Worm (Caenorhabditis elegans) whole organism, young adult: Measurements from ENCODE around the gene Y69A2AR.16.

Source experiments
- B0019.2 ChIP-seq: fragments of 200-800 bp; sonication (Bioruptor generic); conservative IDR thresholded peaks from 2 replicates; pipeline ENCODE4 v1.3.6; 2022; ENCODE audit warnings: missing genetic modification reagents, missing genetic modification characterization, missing compliant biosample characterization
- B0035.1 ChIP-seq: sonication (generic microtip); optimal IDR thresholded peaks from 2 replicates; lab custom pipeline; 2016; ENCODE audit warnings: missing genetic modification characterization, mild to moderate bottlenecking, missing compliant biosample characterization, missing genotype, missing genetic modification reagents
- B0261.1 ChIP-seq: sonication (generic microtip); optimal IDR thresholded peaks from 2 replicates; lab custom pipeline; 2016; ENCODE audit warnings: mild to moderate bottlenecking, missing genetic modification characterization, moderate library complexity, missing compliant biosample characterization
- B0336.3 ChIP-seq: fragments of 200-800 bp; sonication (Bioruptor generic); IDR thresholded peaks from 2 replicates; pipeline ENCODE4 v1.3.6; 2022; ENCODE audit warnings: missing genetic modification characterization, missing compliant biosample characterization
- C06A6.2 ChIP-seq: fragments of 200-800 bp; sonication (Bioruptor generic); conservative IDR thresholded peaks from 2 replicates; pipeline ENCODE4 v1.3.6; 2022; ENCODE audit warnings: missing genetic modification characterization, missing compliant biosample characterization
- C17E4.6 ChIP-seq: fragments of 200-800 bp; sonication (Bioruptor generic); IDR thresholded peaks from 2 replicates; pipeline ENCODE4 v1.3.6; 2022; ENCODE audit warnings: missing genetic modification reagents, missing genetic modification characterization, missing compliant biosample characterization
- F22D6.2 ChIP-seq: sonication (generic microtip); optimal IDR thresholded peaks from 2 replicates; lab custom pipeline; 2016; ENCODE audit warnings: mild to moderate bottlenecking, missing genetic modification characterization, missing compliant biosample characterization
- F57A8.1 ChIP-seq: fragments of 200-800 bp; sonication (Bioruptor generic); optimal IDR thresholded peaks from 2 replicates; lab custom pipeline; 2018; ENCODE audit warnings: mild to moderate bottlenecking, missing genetic modification characterization, moderate library complexity, missing compliant biosample characterization
- F57C9.4 ChIP-seq: sonication (generic microtip); optimal IDR thresholded peaks from 2 replicates; lab custom pipeline; 2017; ENCODE audit warnings: mild to moderate bottlenecking, missing genetic modification characterization, missing compliant biosample characterization
- K11D2.4 ChIP-seq: fragments of 200-800 bp; sonication (Bioruptor generic); IDR thresholded peaks from 2 replicates; pipeline ENCODE4 v1.3.6; 2022; ENCODE audit warnings: missing genetic modification reagents, missing genetic modification characterization, missing compliant biosample characterization
- K12H6.12 ChIP-seq: fragments of 200-800 bp; sonication (Bioruptor generic); optimal IDR thresholded peaks from 2 replicates; lab custom pipeline; 2018; ENCODE audit warnings: mild to moderate bottlenecking, missing genetic modification characterization, missing compliant biosample characterization
- T26A5.8 ChIP-seq: sonication (generic microtip); optimal IDR thresholded peaks from 2 replicates; lab custom pipeline; 2016; ENCODE audit warnings: missing genetic modification characterization, missing compliant biosample characterization
- Y95B8A.8 ChIP-seq: fragments of 200-800 bp; sonication (Bioruptor generic); IDR thresholded peaks from 2 replicates; pipeline ENCODE4 v1.3.6; 2022; ENCODE audit warnings: missing genetic modification reagents, missing genetic modification characterization, missing compliant biosample characterization
- ama-1 ChIP-seq, 3 experiments: fragments of 150-350 bp in 1 of 3; sonication (generic microtip) in 2 of 3; optimal IDR thresholded peaks; 2 replicates each; lab custom pipeline; 2014 to 2018; ENCODE audit warnings: missing biosample characterization in 2 of 3, missing genetic modification characterization in 2 of 3, missing genetic modification reagents in 2 of 3
- aptf-3 ChIP-seq: fragments of 200-800 bp; sonication (Bioruptor generic); IDR thresholded peaks from 2 replicates; pipeline ENCODE4 v1.3.6; 2022; ENCODE audit warnings: missing genetic modification characterization, missing compliant biosample characterization
- atf-7 ChIP-seq: sonication (generic microtip); optimal IDR thresholded peaks from 2 replicates; lab custom pipeline; 2017; ENCODE audit warnings: mild to moderate bottlenecking, missing genetic modification characterization, missing compliant biosample characterization
- athp-1 ChIP-seq: sonication (generic microtip); optimal IDR thresholded peaks from 2 replicates; lab custom pipeline; 2017; ENCODE audit warnings: mild to moderate bottlenecking, missing genetic modification characterization, missing compliant biosample characterization
- ceh-100 ChIP-seq: fragments of 200-800 bp; sonication (Bioruptor generic); IDR thresholded peaks from 2 replicates; pipeline ENCODE4 v1.3.6; 2022; ENCODE audit warnings: missing genetic modification reagents, missing genetic modification characterization, missing compliant biosample characterization
- ceh-91 ChIP-seq: fragments of 200-800 bp; sonication (Bioruptor generic); IDR thresholded peaks from 2 replicates; pipeline ENCODE4 v1.3.6; 2022; ENCODE audit warnings: missing genetic modification reagents, missing genetic modification characterization, missing compliant biosample characterization
- die-1 ChIP-seq: sonication (generic microtip); optimal IDR thresholded peaks from 2 replicates; lab custom pipeline; 2016; ENCODE audit warnings: missing genotype, mild to moderate bottlenecking, missing genetic modification characterization, missing compliant biosample characterization
- dpff-1 ChIP-seq: sonication (generic microtip); optimal IDR thresholded peaks from 2 replicates; lab custom pipeline; 2017; ENCODE audit warnings: mild to moderate bottlenecking, missing genetic modification characterization, missing compliant biosample characterization
- egl-18 ChIP-seq: fragments of 200-800 bp; sonication (Bioruptor generic); IDR thresholded peaks from 2 replicates; pipeline ENCODE4 v1.3.6; 2022; ENCODE audit warnings: missing genetic modification reagents, missing genetic modification characterization, missing compliant biosample characterization
- ekl-4 ChIP-seq: fragments of 200-800 bp; sonication (Bioruptor generic); IDR thresholded peaks from 2 replicates; pipeline ENCODE4 v1.3.6; 2022; ENCODE audit warnings: missing genetic modification reagents, missing genetic modification characterization, missing compliant biosample characterization
- fkh-3 ChIP-seq: sonication (generic microtip); optimal IDR thresholded peaks from 2 replicates; lab custom pipeline; 2016; ENCODE audit warnings: mild to moderate bottlenecking, missing genetic modification characterization, missing compliant biosample characterization
- hmg-1.2 ChIP-seq: fragments of 200-800 bp; sonication (Bioruptor generic); IDR thresholded peaks from 2 replicates; pipeline ENCODE4 v1.3.6; 2022; ENCODE audit warnings: missing genetic modification reagents, missing genetic modification characterization, missing compliant biosample characterization
- let-607 ChIP-seq, 2 experiments: fragments of 200-800 bp in 1 of 2; sonication (Bioruptor generic) in 1 of 2; sonication (generic microtip) in 1 of 2; optimal IDR thresholded peaks; 2 replicates each; lab custom pipeline; 2016 to 2018; ENCODE audit warnings: mild to moderate bottlenecking in 2 of 2, missing compliant biosample characterization in 2 of 2, missing genetic modification characterization in 2 of 2, moderate library complexity in 2 of 2, missing genotype in 1 of 2
- lin-54 ChIP-seq: fragments of 200-800 bp; sonication (Bioruptor generic); optimal IDR thresholded peaks from 2 replicates; lab custom pipeline; 2018; ENCODE audit warnings: mild to moderate bottlenecking, missing genetic modification characterization, missing compliant biosample characterization
- lsl-1 ChIP-seq: fragments of 200-800 bp; sonication (Bioruptor generic); optimal IDR thresholded peaks from 2 replicates; lab custom pipeline; 2018; ENCODE audit warnings: mild to moderate bottlenecking, missing genetic modification characterization, moderate library complexity, missing compliant biosample characterization
- madf-8 ChIP-seq: fragments of 200-800 bp; sonication (Bioruptor generic); conservative IDR thresholded peaks from 2 replicates; pipeline ENCODE4 v1.3.6; 2022; ENCODE audit warnings: missing genetic modification reagents, missing genetic modification characterization, missing compliant biosample characterization
- mcd-1 ChIP-seq: fragments of 200-800 bp; sonication (Bioruptor generic); IDR thresholded peaks from 2 replicates; pipeline ENCODE4 v1.3.6; 2022; ENCODE audit warnings: missing genetic modification reagents, missing genetic modification characterization, missing compliant biosample characterization
- mes-4 ChIP-seq: sonication (generic microtip); optimal IDR thresholded peaks from 2 replicates; lab custom pipeline; 2016; ENCODE audit warnings: missing genotype, missing genetic modification characterization, missing compliant biosample characterization
- nfyb-1 ChIP-seq: fragments of 200-800 bp; sonication (Bioruptor generic); IDR thresholded peaks from 2 replicates; pipeline ENCODE4 v1.3.6; 2022; ENCODE audit warnings: missing genetic modification reagents, missing genetic modification characterization, missing compliant biosample characterization
- nhr-179 ChIP-seq: sonication (generic microtip); optimal IDR thresholded peaks from 2 replicates; lab custom pipeline; 2016; ENCODE audit warnings: mild to moderate bottlenecking, missing genetic modification characterization, missing compliant biosample characterization
- nhr-80 ChIP-seq: sonication (generic microtip); optimal IDR thresholded peaks from 2 replicates; lab custom pipeline; 2016; ENCODE audit warnings: missing genetic modification characterization, missing compliant biosample characterization
- pha-4 ChIP-seq: fragments of 150-350 bp; sonication (generic microtip); optimal IDR thresholded peaks from 2 replicates; lab custom pipeline; 2014; ENCODE audit warnings: missing biosample characterization, missing genetic modification reagents, missing genetic modification characterization
- rcor-1 ChIP-seq: fragments of 200-800 bp; sonication (Bioruptor generic); IDR thresholded peaks from 2 replicates; pipeline ENCODE4 v1.3.6; 2022; ENCODE audit warnings: missing genetic modification reagents, missing genetic modification characterization, missing compliant biosample characterization
- rec-8 ChIP-seq, 2 experiments: sonication (generic microtip); optimal IDR thresholded peaks; 2 replicates each; lab custom pipeline; 2016; ENCODE audit warnings: mild to moderate bottlenecking in 2 of 2, missing genetic modification characterization in 2 of 2, missing genetic modification reagents in 2 of 2, missing genotype in 2 of 2, missing biosample characterization in 1 of 2, missing compliant biosample characterization in 1 of 2, moderate library complexity in 1 of 2
- repo-1 ChIP-seq: sonication (generic microtip); optimal IDR thresholded peaks from 2 replicates; lab custom pipeline; 2017; ENCODE audit warnings: mild to moderate bottlenecking, missing genetic modification characterization, missing compliant biosample characterization
- sdz-38 ChIP-seq: sonication (generic microtip); optimal IDR thresholded peaks from 2 replicates; lab custom pipeline; 2016; ENCODE audit warnings: missing genotype, missing genetic modification characterization, missing compliant biosample characterization
- sea-2 ChIP-seq: fragments of 200-800 bp; sonication (Bioruptor generic); IDR thresholded peaks from 2 replicates; pipeline ENCODE4 v1.3.6; 2022; ENCODE audit warnings: missing genetic modification characterization, missing compliant biosample characterization
- snpc-1.1 ChIP-seq: sonication (generic microtip); optimal IDR thresholded peaks from 2 replicates; lab custom pipeline; 2017; ENCODE audit warnings: missing genetic modification characterization, mild to moderate bottlenecking, missing compliant biosample characterization, antibody characterized with exemption, moderate library complexity, missing genotype, missing genetic modification reagents; ENCODE audit not compliant: insufficient read depth
- somi-1 ChIP-seq: fragments of 200-800 bp; sonication (Bioruptor generic); optimal IDR thresholded peaks from 2 replicates; lab custom pipeline; 2018; ENCODE audit warnings: mild to moderate bottlenecking, missing genetic modification characterization, missing compliant biosample characterization
- sptf-2 ChIP-seq: fragments of 200-800 bp; sonication (Bioruptor generic); optimal IDR thresholded peaks from 2 replicates; lab custom pipeline; 2018; ENCODE audit warnings: mild to moderate bottlenecking, missing genetic modification characterization, missing compliant biosample characterization
- tbx-9 ChIP-seq: sonication (generic microtip); optimal IDR thresholded peaks from 2 replicates; lab custom pipeline; 2016; ENCODE audit warnings: borderline replicate concordance, missing genetic modification characterization, inconsistent platforms, missing compliant biosample characterization
- unc-130 ChIP-seq: sonication (generic microtip); optimal IDR thresholded peaks from 2 replicates; lab custom pipeline; 2016; ENCODE audit warnings: missing genetic modification reagents, missing genetic modification characterization, missing compliant biosample characterization
- zfh-2 ChIP-seq: fragments of 200-800 bp; sonication (Bioruptor generic); conservative IDR thresholded peaks from 2 replicates; pipeline ENCODE4 v1.3.6; 2022; ENCODE audit warnings: missing genetic modification reagents, missing genetic modification characterization, missing compliant biosample characterization
- ztf-18 ChIP-seq: sonication (generic microtip); optimal IDR thresholded peaks from 2 replicates; lab custom pipeline; 2016; ENCODE audit warnings: missing genotype, mild to moderate bottlenecking, missing genetic modification characterization, missing compliant biosample characterization
- ztf-26 ChIP-seq: sonication (generic microtip); optimal IDR thresholded peaks from 2 replicates; lab custom pipeline; 2017; ENCODE audit warnings: missing genetic modification characterization, missing compliant biosample characterization
- ztf-28 ChIP-seq: fragments of 200-800 bp; sonication (Bioruptor generic); IDR thresholded peaks from 2 replicates; pipeline ENCODE4 v1.3.6; 2022; ENCODE audit warnings: missing genetic modification reagents, missing genetic modification characterization, missing compliant biosample characterization

The Y69A2AR.16 gene

DNA sequence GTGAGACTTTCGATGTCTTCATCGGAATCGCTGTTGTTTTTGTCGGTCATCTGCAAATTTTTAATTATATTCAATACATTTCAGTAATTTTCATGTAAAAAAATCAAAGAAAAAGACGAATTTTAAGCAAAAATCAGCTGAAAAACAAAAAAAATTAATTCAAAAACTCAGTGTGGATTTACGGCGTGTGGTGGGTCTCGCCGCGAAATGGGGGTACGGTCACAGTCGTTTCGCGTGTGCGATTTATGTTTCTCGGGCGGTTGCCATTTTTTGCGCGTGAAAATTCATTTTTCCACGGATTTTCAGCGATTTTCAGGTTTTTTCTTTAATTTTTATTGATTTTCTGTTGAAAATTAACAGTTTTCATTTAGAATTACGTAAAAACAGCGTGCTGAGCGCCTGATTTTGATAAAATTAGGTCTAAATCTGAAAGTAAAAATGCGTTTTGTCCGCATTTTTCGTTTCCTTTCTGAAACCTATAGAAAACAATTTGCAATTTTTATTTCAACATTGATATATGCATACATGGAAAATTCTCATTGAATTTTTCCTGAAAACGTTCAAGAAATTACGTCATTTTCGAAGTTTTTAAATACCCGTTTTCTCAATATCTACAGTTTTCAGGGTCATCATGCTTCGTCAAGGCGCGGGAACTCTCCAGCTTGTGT is 2.4 kb upstream of the Y69A2AR.16 start, which contains the start of the genes ccdc-12 and Y69A2AR.18 (continued):
- TF ChIP-seq B0336.3 (no peak), zfh-2 (no peak), K11D2.4 (GFP tag; lab: Robert Waterston, UW) (no peak), Y95B8A.8 (GFP tag; lab: Robert Waterston, UW) (no peak), aptf-3 (GFP tag; lab: Robert Waterston, UW) (no peak), ztf-28 (GFP tag; lab: Robert Waterston, UW) (no peak), mcd-1 (GFP tag; lab: Robert Waterston, UW) (peak; percentile 66), F22D6.2 (no peak), athp-1 (peak; percentile 1), pha-4 (no peak), lin-54 (GFP tag; lab: Kevin White, UChicago) (peak; percentile 33), F57C9.4 (no peak), unc-130 (no peak), mes-4 (tag; lab: Kevin White, UChicago) (no peak), C06A6.2 (no peak), nhr-179 (tag; lab: Kevin White, UChicago) (no peak), hmg-1.2 (GFP tag; lab: Robert Waterston, UW) (peak; percentile 56; the same call in 1 of the 2 replicates), egl-18 (GFP tag; lab: Robert Waterston, UW) (no peak), B0035.1 (tag; lab: Kevin White, UChicago) (no peak), ceh-100 (GFP tag; lab: Robert Waterston, UW) (no peak), ztf-18 (tag; lab: Kevin White, UChicago) (peak; percentile 46), madf-8 (GFP tag; lab: Robert Waterston, UW) (no peak), dpff-1 (tag; lab: Kevin White, UChicago) (no peak), die-1 (no peak), repo-1 (tag; lab: Kevin White, UChicago) (no peak), B0261.1 (no peak), ekl-4 (GFP tag; lab: Robert Waterston, UW) (no peak), nhr-80 (tag; lab: Kevin White, UChicago) (no peak), snpc-1.1 (no peak), sdz-38 (tag; lab: Kevin White, UChicago) (no peak), ztf-26 (tag; lab: Kevin White, UChicago) (no peak), K12H6.12 (tag; lab: Kevin White, UChicago) (no peak), T26A5.8 (tag; lab: Kevin White, UChicago) (no peak), rcor-1 (GFP tag; lab: Robert Waterston, UW) (no peak), tbx-9 (tag; lab: Kevin White, UChicago) (no peak), lsl-1 (GFP tag; lab: Kevin White, UChicago) (peak; percentile 95), ceh-91 (peak; percentile 43; the same call in 1 of the 2 replicates), C17E4.6 (GFP tag; lab: Robert Waterston, UW) (no peak), F57A8.1 (GFP tag; lab: Kevin White, UChicago) (no peak), B0019.2 (GFP tag; lab: Robert Waterston, UW) (no peak), sea-2 (GFP tag; lab: Robert Waterston, UW) (no peak), fkh-3 (tag; lab: Kevin White, UChicago) (no peak), nfyb-1 (no peak), let-607 (tag; optimal IDR thresholded peaks at IDR 0.05; lab: Kevin White, UChicago) (no peak), sptf-2 (no peak), rec-8 (tag; optimal IDR thresholded peaks at IDR 0.05; lab: Kevin White, UChicago) (no peak), somi-1 (GFP tag; lab: Kevin White, UChicago) (no peak), atf-7 (tag; lab: Kevin White, UChicago) (no peak), ama-1 (optimal IDR thresholded peaks at IDR 0.05; lab: Kevin White, UChicago) (no peak), ama-1 (GFP tag; optimal IDR thresholded peaks at IDR 0.05; lab: Kevin White, UChicago) (no peak)
